Worm (Caenorhabditis elegans) whole organism, L1 larva: ENCODE results near the gene ins-4.

Experiments used
- F16B12.6 ChIP-seq: fragments of 150-350 bp; optimal IDR thresholded peaks from 2 replicates; lab custom pipeline; 2014; ENCODE audit warnings: missing biosample characterization, missing genetic modification characterization
- ceh-82 ChIP-seq, 3 experiments: fragments of 150-350 bp in 1 of 3; sonication (generic microtip) in 2 of 3; optimal IDR thresholded peaks; 2 replicates each; lab custom pipeline; 2014 to 2017; ENCODE audit warnings: missing biosample characterization in 3 of 3, missing genetic modification characterization in 3 of 3
- fkh-8 ChIP-seq: sonication (generic microtip); optimal IDR thresholded peaks from 2 replicates; lab custom pipeline; 2016; ENCODE audit warnings: mild to moderate bottlenecking, missing genetic modification characterization, missing compliant biosample characterization
- fos-1 ChIP-seq: fragments of 150-350 bp; optimal IDR thresholded peaks from 2 replicates; lab custom pipeline; 2014; ENCODE audit warnings: missing biosample characterization, missing genetic modification characterization
- lin-15B ChIP-seq: fragments of 150-350 bp; sonication (generic microtip); optimal IDR thresholded peaks from 3 replicates; lab custom pipeline; 2014; ENCODE audit warnings: missing biosample characterization, missing genetic modification characterization
- lin-35 ChIP-seq, 2 experiments: fragments of 150-350 bp; optimal IDR thresholded peaks; 2 replicates each; lab custom pipeline; 2014; ENCODE audit warnings: missing biosample characterization in 2 of 2, missing genetic modification characterization in 2 of 2, missing genetic modification reagents in 2 of 2
- lin-39 ChIP-seq: fragments of 150-350 bp; optimal IDR thresholded peaks from 2 replicates; lab custom pipeline; 2014; ENCODE audit warnings: missing biosample characterization, missing genetic modification reagents, missing genetic modification characterization
- mdl-1 ChIP-seq, 2 experiments: fragments of 150-350 bp; optimal IDR thresholded peaks; 2 replicates each; lab custom pipeline; 2014 to 2017; ENCODE audit warnings: missing biosample characterization in 2 of 2, missing genetic modification characterization in 2 of 2, inconsistent platforms in 1 of 2
- nhr-11 ChIP-seq: fragments of 150-350 bp; optimal IDR thresholded peaks from 2 replicates; lab custom pipeline; 2014; ENCODE audit warnings: missing biosample characterization, missing genetic modification characterization
- nhr-76 ChIP-seq: sonication (generic microtip); optimal IDR thresholded peaks from 2 replicates; lab custom pipeline; 2017; ENCODE audit warnings: missing biosample characterization, missing genetic modification characterization
- swsn-7 ChIP-seq: sonication (generic microtip); optimal IDR thresholded peaks from 2 replicates; lab custom pipeline; 2016; ENCODE audit warnings: missing genetic modification characterization, missing compliant biosample characterization
- tbx-2 ChIP-seq: sonication (generic microtip); optimal IDR thresholded peaks from 2 replicates; lab custom pipeline; 2016; ENCODE audit warnings: missing genetic modification characterization, missing compliant biosample characterization
- unc-62 ChIP-seq: fragments of 150-350 bp; optimal IDR thresholded peaks from 2 replicates; lab custom pipeline; 2014; ENCODE audit warnings: missing biosample characterization, missing genetic modification reagents, missing genetic modification characterization
- zip-4 ChIP-seq: fragments of 200-800 bp; sonication (Bioruptor generic); optimal IDR thresholded peaks from 2 replicates; lab custom pipeline; 2018; ENCODE audit warnings: mild to moderate bottlenecking, missing genetic modification characterization, moderate library complexity, missing compliant biosample characterization

DNA sequence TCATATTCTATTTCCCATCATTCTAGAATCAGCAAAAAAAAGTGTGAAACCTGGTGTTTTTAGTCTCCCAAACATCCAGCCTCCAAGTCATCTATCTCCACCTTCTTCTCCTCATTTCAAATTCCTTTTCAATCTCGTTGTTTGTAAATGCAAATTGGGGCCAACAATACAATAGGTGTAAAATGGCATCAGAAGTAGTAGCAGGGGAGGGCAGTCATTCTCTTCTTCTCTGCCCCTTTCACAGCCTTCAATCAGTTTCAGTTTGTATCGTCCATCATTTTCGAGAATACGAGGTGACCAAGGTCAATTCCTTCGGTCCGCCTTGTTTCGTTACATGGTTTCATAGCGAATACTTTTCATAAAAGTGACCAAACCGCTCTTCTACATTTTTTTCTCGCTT is 26.9 kb upstream of the ins-4 start, which contains the start of gene B0034.4:
- no peak for TF ChIP-seq unc-62 (GFP tag; lab: Kevin White, UChicago)
- no peak for TF ChIP-seq nhr-76 (tag; lab: Kevin White, UChicago)
- TF ChIP-seq lin-39 (tag; lab: Kevin White, UChicago): no peak
- no peak for TF ChIP-seq mdl-1 (tag; optimal IDR thresholded peaks at IDR 0.05; lab: Kevin White, UChicago)
- TF ChIP-seq lin-15B: no peak
- no peak for TF ChIP-seq ceh-82 (tag; optimal IDR thresholded peaks at IDR 0.05; lab: Kevin White, UChicago)
- TF ChIP-seq fkh-8 (tag; lab: Kevin White, UChicago): no peak
- no peak for TF ChIP-seq zip-4 (GFP tag; lab: Kevin White, UChicago)
- no peak for TF ChIP-seq nhr-11
- no peak for TF ChIP-seq tbx-2 (tag; lab: Kevin White, UChicago)
- no peak for TF ChIP-seq fos-1
- no peak for TF ChIP-seq F16B12.6 (tag; lab: Kevin White, UChicago)
- TF ChIP-seq lin-35 (GFP tag; optimal IDR thresholded peaks at IDR 0.05; lab: Kevin White, UChicago): no peak
- TF ChIP-seq swsn-7: no peak
